Worm (Caenorhabditis elegans) whole organism, L4 larva: ENCODE results near the gene F28G4.2.

ENCODE experiments used
- F26F4.8 ChIP-seq: fragments of 200-800 bp; sonication (Bioruptor generic); conservative IDR thresholded peaks from 2 replicates; pipeline ENCODE4 v1.3.6; 2022; ENCODE audit warnings: missing genetic modification characterization, missing compliant biosample characterization
- aly-2 ChIP-seq: sonication (generic microtip); optimal IDR thresholded peaks from 2 replicates; lab custom pipeline; 2018; ENCODE audit warnings: missing biosample characterization, missing genetic modification characterization
- ama-1 ChIP-seq: fragments of 150-350 bp; optimal IDR thresholded peaks from 2 replicates; lab custom pipeline; 2014; ENCODE audit warnings: inconsistent platforms, mixed read lengths
- lin-1 ChIP-seq: fragments of 200-800 bp; sonication (Bioruptor generic); IDR thresholded peaks from 2 replicates; pipeline ENCODE4 v1.3.6; 2022; ENCODE audit warnings: missing genetic modification reagents, missing genetic modification characterization, missing compliant biosample characterization
- snpc-4 ChIP-seq: fragments of 150-350 bp; optimal IDR thresholded peaks from 2 replicates; lab custom pipeline; 2014; ENCODE audit warnings: missing biosample characterization, missing genetic modification characterization
- unc-130 ChIP-seq: sonication (generic microtip); optimal IDR thresholded peaks from 2 replicates; lab custom pipeline; 2016; ENCODE audit warnings: missing genetic modification reagents, missing genetic modification characterization, missing compliant biosample characterization
- zag-1 ChIP-seq: fragments of 150-350 bp; optimal IDR thresholded peaks from 2 replicates; lab custom pipeline; 2014; ENCODE audit warnings: missing biosample characterization, missing genetic modification characterization

DNA sequence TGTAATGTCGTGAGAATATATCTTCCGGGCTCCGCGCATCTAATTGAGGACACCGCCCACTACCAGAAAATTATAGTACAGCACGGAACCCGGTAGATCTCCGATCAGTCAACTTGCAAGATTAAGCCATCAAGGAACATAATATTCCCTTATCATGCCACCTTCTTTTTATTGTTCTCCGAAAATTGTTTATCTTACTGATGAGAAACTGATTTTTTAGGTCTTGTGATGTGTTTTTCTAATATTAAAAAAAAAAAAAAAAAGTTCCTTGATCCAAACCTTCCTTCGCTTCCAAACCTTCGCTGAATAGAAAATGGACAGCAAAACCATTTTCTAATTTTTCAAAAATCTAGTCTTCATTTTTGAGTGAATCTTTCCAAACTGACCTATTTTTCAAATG is 46.7 kb upstream of the F28G4.2 start, which contains the start of gene F57G8.7:
- no peak for TF ChIP-seq zag-1 (tag; lab: Kevin White, UChicago)
- no peak for TF ChIP-seq lin-1 (GFP tag; lab: Robert Waterston, UW)
- no peak for TF ChIP-seq snpc-4
- no peak for TF ChIP-seq aly-2 (tag; lab: Kevin White, UChicago)
- no peak for TF ChIP-seq ama-1 (lab: Kevin White, UChicago)
- no peak for TF ChIP-seq unc-130 (GFP tag; lab: Kevin White, UChicago)
- TF ChIP-seq F26F4.8 = no peak
